Fruit fly (Drosophila melanogaster) whole organism, wandering third instar larva: Measurements from ENCODE around the gene CG32022.

Experiments used
- CG32264 ChIP-seq: fragments of 200-800 bp; sonication (Bioruptor generic); optimal IDR thresholded peaks from 2 replicates; lab custom pipeline; 2016; ENCODE audit warnings: missing biosample characterization, missing genetic modification characterization
- Dif ChIP-seq: fragments of 200-275, 200-300 bp; sonication (Bioruptor generic); optimal IDR thresholded peaks from 2 replicates; lab custom pipeline; 2018; ENCODE audit warnings: missing biosample characterization, missing genetic modification characterization; ENCODE audit not compliant: partially characterized antibody
- Myc ChIP-seq: fragments of >200 bp; optimal IDR thresholded peaks from 2 replicates; lab custom pipeline; 2017
- brk ChIP-seq: fragments of 200-800 bp; sonication (Bioruptor generic); optimal IDR thresholded peaks from 2 replicates; lab custom pipeline; 2016; ENCODE audit warnings: missing biosample characterization, mild to moderate bottlenecking, missing genetic modification characterization
- dl ChIP-seq, 2 experiments: fragments of 175-275, 200-275 bp in 1 of 2; fragments of 200-275 bp in 1 of 2; sonication (Bioruptor generic); optimal IDR thresholded peaks; lab custom pipeline; 2018; ENCODE audit warnings: mild to moderate bottlenecking in 2 of 2, missing biosample characterization in 2 of 2, missing genetic modification characterization in 2 of 2, moderate library complexity in 2 of 2; ENCODE audit not compliant: partially characterized antibody in 2 of 2, insufficient read depth in 1 of 2
- foxo ChIP-seq, 2 experiments: fragments of 200-800 bp; sonication (Bioruptor generic); optimal IDR thresholded peaks; 2 replicates in 1 of 2; 3 replicates in 1 of 2; lab custom pipeline; 2016 to 2017; ENCODE audit warnings: missing biosample characterization in 2 of 2, missing genetic modification characterization in 2 of 2
- fru ChIP-seq: fragments of 200-800 bp; sonication (Bioruptor generic); optimal IDR thresholded peaks from 3 replicates; lab custom pipeline; 2016; ENCODE audit warnings: missing biosample characterization, mild to moderate bottlenecking, missing genetic modification characterization
- h ChIP-seq: fragments of 200-800 bp; sonication (Bioruptor generic); optimal IDR thresholded peaks from 3 replicates; lab custom pipeline; 2016; ENCODE audit warnings: missing biosample characterization, mild to moderate bottlenecking, missing genetic modification characterization
- lola ChIP-seq: fragments of >200 bp; optimal IDR thresholded peaks from 2 replicates; lab custom pipeline; 2017; ENCODE audit warnings: missing biosample characterization, missing genetic modification characterization
- psq ChIP-seq: fragments of 200-800 bp; sonication (Bioruptor generic); optimal IDR thresholded peaks from 3 replicates; lab custom pipeline; 2017; ENCODE audit warnings: missing biosample characterization, mild to moderate bottlenecking, missing genetic modification characterization, moderate library complexity
- tai ChIP-seq: sonication (Bioruptor generic); optimal IDR thresholded peaks from 2 replicates; lab custom pipeline; 2016; ENCODE audit warnings: missing biosample characterization, missing genetic modification characterization
- usp ChIP-seq: fragments of >200 bp; optimal IDR thresholded peaks from 2 replicates; lab custom pipeline; 2017; ENCODE audit warnings: missing biosample characterization, missing genetic modification characterization

dm6 chr3L:8763037-8763454 lies 42.0 kb upstream of the CG32022 start:
- peak; percentile 10 for TF ChIP-seq psq (GFP tag; lab: Kevin White, UChicago)
- TF ChIP-seq CG32264 (GFP tag; lab: Kevin White, UChicago): no peak
- no peak for TF ChIP-seq usp
- TF ChIP-seq h (GFP tag; lab: Kevin White, UChicago): peak; percentile 68
- TF ChIP-seq tai (GFP tag; lab: Kevin White, UChicago): no peak
- TF ChIP-seq fru: peak; percentile 53
- TF ChIP-seq foxo (GFP tag; optimal IDR thresholded peaks at IDR 0.05; lab: Kevin White, UChicago): peak in 1 of 2 experiments; percentile 41
- TF ChIP-seq lola (GFP tag; lab: Kevin White, UChicago): no peak
- no peak for TF ChIP-seq Myc (lab: Kevin White, UChicago)
- no peak for TF ChIP-seq brk (GFP tag; lab: Kevin White, UChicago)
- no peak for TF ChIP-seq Dif (GFP tag; lab: Kevin White, UChicago)
- TF ChIP-seq dl (GFP tag; optimal IDR thresholded peaks at IDR 0.05; lab: Kevin White, UChicago; ENCODE audit: insufficient read depth in 1 of 2, partially characterized antibody in 2 of 2): no peak
